Worm (Caenorhabditis elegans): ENCODE measurements around the gene abu-9.

DNA sequence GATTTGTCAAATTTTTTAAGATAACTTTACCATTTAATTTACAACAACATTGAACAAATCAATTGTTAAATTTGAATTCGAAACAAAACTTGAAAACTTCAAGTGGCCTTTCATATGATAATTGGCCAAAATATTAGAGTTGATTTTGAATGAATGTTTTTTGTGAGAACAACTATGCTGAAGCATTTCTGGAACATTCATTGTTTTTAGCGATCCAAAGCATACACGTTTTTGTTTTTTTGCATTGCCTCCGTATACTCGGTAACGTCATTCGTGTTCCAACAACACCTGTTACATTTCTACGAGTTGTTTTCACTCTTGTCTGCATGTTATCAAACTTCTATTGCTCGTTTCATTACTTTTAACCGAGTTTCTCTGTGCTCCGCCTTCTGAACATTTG, 44.9 kb upstream of the abu-9 start:
- TF ChIP-seq elt-1 (tag; optimal IDR thresholded peaks at IDR 0.05) = no peak
- no peak for TF ChIP-seq elt-3 (tag; optimal IDR thresholded peaks at IDR 0.05)
- no peak for TF ChIP-seq lin-39 (tag; optimal IDR thresholded peaks at IDR 0.05)
- no peak for TF ChIP-seq nhr-23 (tag; optimal IDR thresholded peaks at IDR 0.05)
- no peak for TF ChIP-seq lin-13 (GFP tag; optimal IDR thresholded peaks at IDR 0.05)
- no peak for TF ChIP-seq ztf-11 (tag; optimal IDR thresholded peaks at IDR 0.05)
- TF ChIP-seq zag-1 (tag; optimal IDR thresholded peaks at IDR 0.05) = no peak
- no peak for TF ChIP-seq unc-62 (GFP tag; optimal IDR thresholded peaks at IDR 0.05)
- no peak for TF ChIP-seq lsy-2 (tag; optimal IDR thresholded peaks at IDR 0.05)
- TF ChIP-seq fos-1 (tag; optimal IDR thresholded peaks at IDR 0.05) = no peak
- no peak for TF ChIP-seq alr-1 (tag; optimal IDR thresholded peaks at IDR 0.05)
- no peak for TF ChIP-seq mab-5 (tag; optimal IDR thresholded peaks at IDR 0.05)
